Fruit fly (Drosophila melanogaster): ENCODE data around the gene CG46303.

DNA sequence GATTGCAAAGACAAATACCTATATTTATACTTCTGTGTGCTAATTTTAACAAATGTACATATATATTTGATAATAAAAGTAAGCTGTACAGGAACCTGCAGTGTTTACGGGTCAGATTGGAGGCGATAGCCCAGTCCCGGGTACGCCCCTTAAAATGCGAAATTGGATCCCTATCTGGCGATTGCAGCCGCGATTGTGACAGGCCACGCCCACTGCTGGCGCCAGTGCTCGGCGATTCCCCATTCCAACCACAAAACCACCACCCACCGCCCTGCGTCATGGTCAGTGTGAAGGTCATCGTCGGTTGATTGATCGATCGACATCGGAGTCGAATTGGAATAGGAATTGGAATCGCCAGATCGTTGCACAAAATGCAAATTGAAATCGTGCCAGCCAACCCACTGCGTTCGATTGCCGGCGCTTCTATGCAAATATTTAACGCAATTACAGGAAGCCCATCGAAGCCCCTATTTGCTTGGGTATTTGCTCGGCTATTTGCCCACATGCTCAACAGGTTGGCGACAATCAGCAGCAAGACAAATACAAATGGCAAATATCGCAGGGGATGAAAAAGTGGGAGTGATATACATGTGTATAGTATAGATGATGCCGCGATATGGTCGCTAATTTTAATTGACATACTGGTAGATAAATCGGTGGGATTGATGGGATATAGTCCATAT is 17.1 kb downstream of the CG46303 start:
- TF ChIP-seq Sin3A (optimal IDR thresholded peaks at IDR 0.05), result no peak
- no peak for TF ChIP-seq insv (optimal IDR thresholded peaks at IDR 0.05)
- no peak for TF ChIP-seq ttk (optimal IDR thresholded peaks at IDR 0.05)
- no peak for TF ChIP-seq h (optimal IDR thresholded peaks at IDR 0.05)
- TF ChIP-seq psq (optimal IDR thresholded peaks at IDR 0.05), result no peak
- TF ChIP-seq Myc (optimal IDR thresholded peaks at IDR 0.05), result no peak

All from Kc167 (cell line).